Worm (Caenorhabditis elegans) whole organism, L2 larva: Measurements from ENCODE around the gene srd-63.

ENCODE experiments used
- egl-27 ChIP-seq: sonication (generic microtip); optimal IDR thresholded peaks from 3 replicates; lab custom pipeline; 2017; ENCODE audit warnings: missing biosample characterization, missing genetic modification reagents, missing genetic modification characterization
- nhr-237 ChIP-seq: fragments of 150-350 bp; optimal IDR thresholded peaks from 2 replicates; lab custom pipeline; 2014; ENCODE audit warnings: missing biosample characterization, missing genetic modification characterization
- nhr-25 ChIP-seq: fragments of 150-350 bp; sonication (generic microtip); optimal IDR thresholded peaks from 3 replicates; lab custom pipeline; 2014; ENCODE audit warnings: missing biosample characterization, missing genetic modification characterization
- skn-1 ChIP-seq: sonication (generic microtip); optimal IDR thresholded peaks from 2 replicates; lab custom pipeline; 2017; ENCODE audit warnings: missing biosample characterization, missing genetic modification characterization
- unc-39 ChIP-seq: fragments of 150-350 bp; optimal IDR thresholded peaks from 2 replicates; lab custom pipeline; 2014; ENCODE audit warnings: missing biosample characterization, missing genetic modification characterization
- unc-55 ChIP-seq: fragments of 150-350 bp; sonication (generic microtip); optimal IDR thresholded peaks from 3 replicates; lab custom pipeline; 2014; ENCODE audit warnings: missing biosample characterization, missing genetic modification reagents, missing genetic modification characterization
- ztf-1 ChIP-seq: fragments of 200-800 bp; sonication (Bioruptor generic); conservative IDR thresholded peaks from 2 replicates; pipeline ENCODE4 v1.3.6; 2022; ENCODE audit warnings: missing genetic modification characterization, missing compliant biosample characterization

- TF ChIP-seq nhr-25 (tag; lab: Kevin White, UChicago): no peak
- no peak for TF ChIP-seq skn-1 (tag; lab: Kevin White, UChicago)
- no peak for TF ChIP-seq nhr-237 (tag; lab: Kevin White, UChicago)
- peak; percentile 72 for TF ChIP-seq egl-27 (tag; lab: Kevin White, UChicago)
- TF ChIP-seq unc-55 (GFP tag; lab: Kevin White, UChicago): peak; percentile 67
- TF ChIP-seq ztf-1 (GFP tag; lab: Robert Waterston, UW): no peak
- no peak for TF ChIP-seq unc-39 (tag; lab: Kevin White, UChicago)
Observed at ce11 chrV:16370039-16370438, 23.6 kb downstream of the srd-63 start.
